Worm (Caenorhabditis elegans) whole organism, midembryonic: Measurements from ENCODE around the gene kcc-3.
A peak's percentile ranks its signal among the peaks of the same experiment; 100 is the strongest.
"Not testable (repeated sequence)": the region's sequence is repeated elsewhere in the genome, so short reads cannot be mapped to it uniquely, and the experiment has no call there.

Experiments used
- T22C8.4 ChIP-seq: fragments of 200-800 bp; sonication (Bioruptor generic); IDR thresholded peaks from 2 replicates; pipeline ENCODE4 v1.3.6; 2022; ENCODE audit warnings: missing genetic modification characterization, missing compliant biosample characterization
- cog-1 ChIP-seq: sonication (generic microtip); optimal IDR thresholded peaks from 2 replicates; lab custom pipeline; 2016; ENCODE audit warnings: missing genetic modification characterization, missing compliant biosample characterization
- flt-1 ChIP-seq: fragments of 200-800 bp; sonication (Bioruptor generic); IDR thresholded peaks from 2 replicates; pipeline ENCODE4 v1.3.6; 2022; ENCODE audit warnings: missing genetic modification characterization, missing compliant biosample characterization
- klf-2 ChIP-seq: fragments of 200-800 bp; sonication (Bioruptor generic); conservative IDR thresholded peaks from 2 replicates; pipeline ENCODE4 v1.3.6; 2022; ENCODE audit warnings: missing genetic modification reagents, missing genetic modification characterization, missing compliant biosample characterization
- med-1 ChIP-seq: sonication (generic microtip); optimal IDR thresholded peaks from 2 replicates; lab custom pipeline; 2017; ENCODE audit warnings: missing genetic modification characterization, mild to moderate bottlenecking, missing compliant biosample characterization, antibody characterized with exemption, missing genetic modification reagents; ENCODE audit not compliant: insufficient read depth
- ref-1 ChIP-seq: fragments of 200-800 bp; sonication (Bioruptor generic); conservative IDR thresholded peaks from 2 replicates; pipeline ENCODE4 v1.3.6; 2022; ENCODE audit warnings: missing genetic modification reagents, missing genetic modification characterization, missing compliant biosample characterization
- tab-1 ChIP-seq: fragments of 200-800 bp; sonication (Bioruptor generic); IDR thresholded peaks from 2 replicates; pipeline ENCODE4 v1.3.6; 2022; ENCODE audit warnings: missing genetic modification characterization, missing compliant biosample characterization
- ztf-23 ChIP-seq: fragments of 200-800 bp; sonication (Bioruptor generic); IDR thresholded peaks from 2 replicates; pipeline ENCODE4 v1.3.6; 2022; ENCODE audit warnings: missing genetic modification reagents, missing genetic modification characterization, missing compliant biosample characterization
- ztf-29 ChIP-seq: fragments of 200-800 bp; sonication (Bioruptor generic); IDR thresholded peaks from 2 replicates; pipeline ENCODE4 v1.3.6; 2022; ENCODE audit warnings: missing genetic modification reagents, missing genetic modification characterization, missing compliant biosample characterization

Gene kcc-3

DNA sequence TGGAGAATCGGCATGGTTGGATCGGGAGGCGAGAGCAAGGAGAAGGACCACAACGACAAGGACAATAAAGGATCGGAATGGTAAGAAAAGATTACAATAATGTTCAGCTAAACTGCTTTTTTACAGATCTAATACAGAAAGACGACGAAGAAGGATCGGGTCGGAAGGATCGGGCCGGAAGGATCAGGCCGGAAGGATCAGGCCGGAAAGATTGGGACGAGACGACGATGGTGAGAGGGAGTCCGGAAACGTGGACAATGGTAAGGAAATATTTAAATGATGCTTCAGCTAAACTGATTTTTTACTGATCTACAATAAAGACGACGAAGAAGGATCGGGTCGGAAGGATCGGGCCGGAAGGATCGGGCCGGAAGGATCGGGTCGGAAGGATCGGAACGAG lies 12.6 kb upstream of the kcc-3 start:
- 0 out of 2 replicates have a peak, but pooled peaks have one; percentile 49 for TF ChIP-seq klf-2 (GFP tag; lab: Robert Waterston, UW)
- 0 out of 2 replicates have a peak, but pooled peaks have one; percentile 11 for TF ChIP-seq flt-1 (GFP tag; lab: Robert Waterston, UW)

DNA sequence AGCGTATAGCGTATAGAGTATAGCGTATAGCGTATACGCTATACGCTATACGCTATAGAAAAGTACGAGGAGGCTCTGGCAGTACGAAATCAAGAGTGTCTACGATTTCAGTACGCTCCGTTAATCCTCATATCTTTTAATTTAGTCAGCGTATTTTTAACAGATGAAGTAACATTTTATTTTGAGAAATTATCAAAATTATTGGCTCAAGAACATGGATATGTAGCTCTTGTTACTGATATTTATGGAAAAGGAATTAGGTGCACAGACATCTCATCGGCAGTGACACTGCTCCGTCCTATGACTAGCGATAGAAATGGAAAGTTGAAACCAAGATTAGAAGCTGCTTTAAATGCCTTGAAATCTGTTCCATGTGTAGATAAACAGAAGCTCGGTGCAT lies 876 bp upstream of the kcc-3 start, which contains the start of gene K02A2.1:
TSS of gene K02A2.1 (plus strand) at position 301 of the 400 bp plus-strand sequence.
- TF ChIP-seq ref-1 (GFP tag; lab: Robert Waterston, UW); med-1; klf-2 (GFP tag; lab: Robert Waterston, UW): not testable (repeated sequence)

DNA sequence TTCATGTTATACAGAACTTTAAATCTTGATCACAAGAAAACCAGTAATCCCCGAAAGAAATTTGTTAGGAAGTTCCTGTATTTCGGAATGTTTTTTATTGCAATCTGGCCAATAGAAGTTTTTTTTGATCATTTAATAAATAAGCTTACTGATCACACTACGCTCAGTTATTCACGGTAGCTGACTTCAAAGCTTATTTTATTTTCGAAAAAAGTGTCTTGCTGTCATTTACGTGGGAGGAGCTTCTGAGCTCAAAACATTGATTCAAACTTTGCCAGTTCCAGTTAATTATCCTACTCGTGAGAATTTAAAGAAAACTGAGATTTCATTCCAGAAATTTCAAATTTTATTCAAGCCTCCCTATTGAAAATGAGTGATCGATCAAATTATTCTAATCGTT lies 1.8 kb downstream of the kcc-3 start, which contains the start of gene srd-54:
TSS of gene srd-54 (plus strand) at position 301 of the 400 bp plus-strand sequence.
- TF ChIP-seq tab-1 (GFP tag; lab: Robert Waterston, UW): no peak
- TF ChIP-seq ztf-29 (GFP tag; lab: Robert Waterston, UW): no peak
- TF ChIP-seq flt-1 (GFP tag; lab: Robert Waterston, UW): no peak
- no peak for TF ChIP-seq klf-2 (GFP tag; lab: Robert Waterston, UW)
- TF ChIP-seq med-1: no peak
- no peak for TF ChIP-seq ref-1 (GFP tag; lab: Robert Waterston, UW)
- TF ChIP-seq ztf-23: no peak

DNA sequence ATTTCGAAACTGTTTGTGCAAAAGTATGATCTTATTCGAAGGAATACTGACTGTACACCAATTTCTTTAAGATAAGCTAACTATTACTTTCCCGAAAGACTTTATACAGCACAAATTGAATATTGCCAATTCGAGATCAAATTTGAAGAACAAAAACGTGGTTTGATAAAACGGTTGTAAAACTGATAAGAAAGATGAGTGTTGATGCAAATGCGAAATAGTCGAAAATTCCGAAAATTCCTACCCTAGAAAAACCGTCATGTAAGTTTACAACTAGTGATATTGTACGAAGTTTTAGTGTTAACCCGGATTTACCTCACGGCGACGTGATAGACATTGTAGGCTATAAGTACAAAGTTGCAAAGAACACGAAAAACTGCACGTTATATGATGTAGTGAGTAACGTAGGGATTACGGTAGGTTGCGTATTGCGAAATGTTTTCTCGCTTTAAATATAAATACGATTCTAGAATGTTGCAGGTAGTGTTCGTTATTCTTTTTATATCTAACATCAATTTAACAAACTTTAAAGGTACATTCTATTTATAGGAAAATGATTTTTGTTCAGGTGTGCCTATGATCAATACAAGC lies 13.2 kb downstream of the kcc-3 start:
- TF ChIP-seq med-1 (no peak), ref-1 (GFP tag; lab: Robert Waterston, UW) (no peak), tab-1 (GFP tag; lab: Robert Waterston, UW) (no peak), ztf-29 (GFP tag; lab: Robert Waterston, UW) (no peak), cog-1 (no peak), T22C8.4 (GFP tag; lab: Robert Waterston, UW) (no peak), ztf-23 (no peak), flt-1 (GFP tag; lab: Robert Waterston, UW) (no peak), klf-2 (GFP tag; lab: Robert Waterston, UW) (no peak)

DNA sequence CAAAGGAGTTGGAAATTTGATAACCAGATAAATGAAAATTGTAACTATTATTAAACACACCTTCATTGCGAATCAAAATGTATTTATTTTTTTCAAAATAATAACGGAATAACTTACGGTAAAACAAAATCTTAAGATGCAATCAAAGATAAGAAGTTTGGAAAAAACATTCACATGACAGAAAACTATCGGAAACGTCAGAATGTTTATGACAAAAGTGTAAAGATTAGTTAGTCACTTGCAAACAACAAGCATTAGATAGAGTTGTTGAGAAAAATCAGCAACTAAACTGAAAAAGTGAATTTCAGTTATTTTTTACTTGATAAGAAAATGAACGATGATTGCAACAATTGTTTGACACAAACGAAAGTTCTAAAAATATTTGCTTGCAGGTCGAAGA lies 13.9 kb downstream of the kcc-3 start:
- TF ChIP-seq tab-1 (GFP tag; lab: Robert Waterston, UW) (no peak), ref-1 (GFP tag; lab: Robert Waterston, UW) (no peak), flt-1 (GFP tag; lab: Robert Waterston, UW) (no peak), ztf-23 (no peak), klf-2 (GFP tag; lab: Robert Waterston, UW) (no peak), ztf-29 (GFP tag; lab: Robert Waterston, UW) (no peak), cog-1 (no peak), T22C8.4 (GFP tag; lab: Robert Waterston, UW) (no peak), med-1 (no peak)

DNA sequence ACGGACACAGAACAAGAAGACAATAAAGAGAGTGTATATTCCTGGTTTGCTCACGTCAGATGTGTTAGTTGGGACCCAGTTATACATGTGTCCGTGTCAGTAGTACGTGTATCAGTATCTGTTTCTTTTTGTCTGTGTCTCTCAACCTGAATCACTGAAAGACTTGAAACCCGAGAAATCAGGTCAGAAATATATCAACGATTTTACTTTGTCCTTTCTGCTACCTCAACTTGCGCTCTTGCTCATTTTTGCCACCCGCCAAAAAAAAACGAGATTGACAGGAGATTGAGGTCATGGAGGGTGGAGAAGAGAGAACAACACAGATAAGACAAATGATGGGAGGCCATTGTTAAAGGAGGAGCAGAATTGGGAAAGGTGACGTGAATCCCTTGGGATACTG lies 14.5 kb downstream of the kcc-3 start:
- TF ChIP-seq flt-1 (GFP tag; lab: Robert Waterston, UW): no peak
- no peak for TF ChIP-seq med-1
- TF ChIP-seq ref-1 (GFP tag; lab: Robert Waterston, UW): no peak
- no peak for TF ChIP-seq T22C8.4 (GFP tag; lab: Robert Waterston, UW)

DNA sequence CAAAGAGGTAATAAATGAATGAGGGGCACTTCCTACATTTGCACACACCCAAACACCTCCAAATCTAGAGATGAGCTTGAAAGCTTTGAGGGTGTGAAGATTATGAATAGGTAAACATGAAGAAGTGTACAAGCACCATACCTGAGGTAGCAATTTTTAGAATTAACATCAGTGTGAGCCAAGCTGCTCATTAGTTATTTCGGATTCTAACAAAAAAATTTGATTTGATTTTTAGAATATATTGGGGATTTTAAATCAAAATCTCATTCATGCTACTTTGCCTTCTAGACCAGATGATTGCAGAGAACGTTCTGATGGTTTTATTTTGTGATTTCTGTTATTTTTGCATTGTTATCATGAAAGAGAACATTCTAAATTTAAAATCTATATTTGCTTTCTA lies 20.3 kb downstream of the kcc-3 start:
- no peak for TF ChIP-seq tab-1 (GFP tag; lab: Robert Waterston, UW)
- TF ChIP-seq cog-1: no peak
- no peak for TF ChIP-seq ref-1 (GFP tag; lab: Robert Waterston, UW)
- no peak for TF ChIP-seq ztf-29 (GFP tag; lab: Robert Waterston, UW)
- no peak for TF ChIP-seq klf-2 (GFP tag; lab: Robert Waterston, UW)
- TF ChIP-seq ztf-23: no peak
- no peak for TF ChIP-seq flt-1 (GFP tag; lab: Robert Waterston, UW)
- no peak for TF ChIP-seq T22C8.4 (GFP tag; lab: Robert Waterston, UW)
- TF ChIP-seq med-1: no peak

DNA sequence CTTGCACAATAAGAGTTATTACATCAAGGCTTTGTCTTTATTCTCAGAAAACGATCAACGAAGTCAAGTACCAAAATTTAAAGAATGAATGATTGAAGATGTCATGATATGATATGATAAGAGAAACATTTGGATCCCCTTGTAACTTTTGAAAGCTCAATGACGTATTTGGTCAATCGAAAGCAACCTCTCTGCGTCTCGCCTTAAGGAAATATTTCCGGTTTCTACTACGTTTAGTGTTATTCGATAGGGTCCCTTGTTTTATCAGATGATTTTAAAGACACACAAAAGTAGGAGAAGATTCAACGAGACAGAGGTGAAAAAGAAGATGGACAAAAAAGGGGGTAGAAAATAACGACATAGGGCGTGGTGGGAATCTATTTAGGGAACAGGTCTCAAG lies 20.8 kb downstream of the kcc-3 start:
- no peak for TF ChIP-seq T22C8.4 (GFP tag; lab: Robert Waterston, UW)
- no peak for TF ChIP-seq flt-1 (GFP tag; lab: Robert Waterston, UW)

DNA sequence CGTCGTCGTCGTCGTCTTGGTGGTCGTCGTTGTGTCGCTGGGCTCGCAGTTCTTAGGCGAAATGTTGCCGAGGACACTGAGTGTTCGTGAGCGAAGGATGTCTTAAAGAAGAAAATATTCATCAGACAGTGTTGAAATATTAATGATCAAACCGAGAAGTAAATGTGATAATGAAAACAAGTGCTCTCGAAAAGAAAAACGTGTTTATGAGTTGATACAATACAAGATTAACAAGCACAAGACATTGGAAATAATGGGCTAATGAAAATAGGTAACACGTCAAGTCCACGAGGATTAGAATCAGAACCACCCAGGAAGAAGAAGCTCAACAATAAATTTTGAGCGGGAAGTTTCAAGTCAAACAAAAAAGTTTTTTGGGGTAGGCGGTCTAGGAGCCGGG lies 22.2 kb downstream of the kcc-3 start, which contains the start of gene K02A2.5:
TSS of gene K02A2.5 (minus strand) at position 101 of the 400 bp plus-strand sequence.
- TF ChIP-seq med-1 (no peak), ztf-29 (GFP tag; lab: Robert Waterston, UW) (no peak), klf-2 (GFP tag; lab: Robert Waterston, UW) (no peak), ztf-23 (no peak), flt-1 (GFP tag; lab: Robert Waterston, UW) (no peak), cog-1 (no peak), T22C8.4 (GFP tag; lab: Robert Waterston, UW) (no peak), ref-1 (GFP tag; lab: Robert Waterston, UW) (no peak), tab-1 (GFP tag; lab: Robert Waterston, UW) (no peak)

DNA sequence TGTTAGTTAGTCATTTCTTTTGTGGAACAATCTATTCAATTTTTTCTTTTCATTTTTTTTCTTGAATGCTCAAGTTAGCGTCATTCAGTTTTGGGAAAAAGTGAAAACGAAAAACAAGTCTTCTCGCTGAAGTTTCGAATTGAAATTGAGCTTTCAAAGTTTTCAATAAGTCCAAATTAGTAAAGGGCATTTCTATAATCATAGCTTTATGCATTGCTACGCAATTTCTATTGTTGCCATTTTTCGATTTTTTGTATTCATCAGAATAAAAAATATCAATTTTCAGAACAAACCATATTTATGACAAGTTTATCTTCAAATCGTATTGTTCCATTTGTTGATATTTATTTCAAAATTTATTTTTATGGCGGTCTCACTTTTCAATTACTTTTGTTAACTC lies 25.9 kb downstream of the kcc-3 start, which contains the start of gene srd-55:
TSS of gene srd-55 (plus strand) at position 301 of the 400 bp plus-strand sequence.
- TF ChIP-seq flt-1 (GFP tag; lab: Robert Waterston, UW) (no peak), ref-1 (GFP tag; lab: Robert Waterston, UW) (no peak), med-1 (no peak), klf-2 (GFP tag; lab: Robert Waterston, UW) (no peak), ztf-23 (no peak), ztf-29 (GFP tag; lab: Robert Waterston, UW) (no peak), cog-1 (no peak), T22C8.4 (GFP tag; lab: Robert Waterston, UW) (no peak), tab-1 (GFP tag; lab: Robert Waterston, UW) (no peak)
